Fruit fly (Drosophila melanogaster) whole organism, embryonic: Measurements from ENCODE around the gene Rabex-5.

Source experiments
- CG15269 ChIP-seq: fragments of 200-800 bp; sonication (Bioruptor generic); optimal IDR thresholded peaks from 2 replicates; lab custom pipeline; 2018; ENCODE audit warnings: missing biosample characterization, mild to moderate bottlenecking, missing genetic modification characterization, moderate library complexity
- CG7928 ChIP-seq: fragments of 200-800 bp; sonication (Bioruptor generic); optimal IDR thresholded peaks from 2 replicates; lab custom pipeline; 2017; ENCODE audit warnings: missing biosample characterization, mild to moderate bottlenecking, missing genetic modification characterization
- CG8765 ChIP-seq: fragments of 200-800 bp; sonication (Bioruptor generic); IDR thresholded peaks from 2 replicates; pipeline ENCODE4 v1.3.6; 2022; ENCODE audit warnings: missing biosample characterization, missing genetic modification characterization
- Dip2 ChIP-seq: fragments of 200-800 bp; sonication (Bioruptor generic); IDR thresholded peaks from 2 replicates; pipeline ENCODE4 v1.3.6; 2022; ENCODE audit warnings: missing biosample characterization, missing genetic modification characterization
- Doc2 ChIP-seq: fragments of 200-800 bp; sonication (Bioruptor generic); IDR thresholded peaks from 2 replicates; pipeline ENCODE4 v1.3.6; 2022; ENCODE audit warnings: missing biosample characterization, missing genetic modification characterization
- HmgZ ChIP-seq: fragments of 200-800 bp; sonication (Bioruptor generic); optimal IDR thresholded peaks from 2 replicates; lab custom pipeline; 2018; ENCODE audit warnings: missing biosample characterization, mild to moderate bottlenecking, missing genetic modification characterization
- Jarid2 ChIP-seq: fragments of 200-800 bp; sonication (Bioruptor generic); optimal IDR thresholded peaks from 3 replicates; lab custom pipeline; 2017; ENCODE audit warnings: mild to moderate bottlenecking, missing biosample characterization, missing genetic modification reagents, missing genetic modification characterization
- Pdp1 ChIP-seq, 2 experiments: fragments of 200-800 bp; sonication (Bioruptor generic); optimal IDR thresholded peaks; 3 replicates each; lab custom pipeline; 2016; ENCODE audit warnings: missing biosample characterization in 2 of 2, missing genetic modification characterization in 2 of 2, mild to moderate bottlenecking in 1 of 2, moderate library complexity in 1 of 2
- Ssrp ChIP-seq: fragments of 200-800 bp; sonication (Bioruptor generic); optimal IDR thresholded peaks from 2 replicates; lab custom pipeline; 2018; ENCODE audit warnings: missing biosample characterization, mild to moderate bottlenecking, missing genetic modification characterization, moderate library complexity
- al ChIP-seq: fragments of 200-800 bp; sonication (Bioruptor generic); IDR thresholded peaks from 2 replicates; pipeline ENCODE4 v1.3.6; 2022; ENCODE audit warnings: missing biosample characterization, missing genetic modification characterization
- az2 ChIP-seq: fragments of 200-800 bp; sonication (Bioruptor generic); optimal IDR thresholded peaks from 3 replicates; lab custom pipeline; 2016; ENCODE audit warnings: missing biosample characterization, missing genetic modification characterization
- maf-S ChIP-seq: fragments of 200-800 bp; sonication (Bioruptor generic); optimal IDR thresholded peaks from 2 replicates; lab custom pipeline; 2016; ENCODE audit warnings: missing biosample characterization, missing genetic modification characterization
- vnd ChIP-seq: fragments of 200-800 bp; sonication (Bioruptor generic); IDR thresholded peaks from 3 replicates; pipeline ENCODE4 v1.3.6; 2022; ENCODE audit warnings: missing biosample characterization, missing genetic modification characterization; ENCODE audit not compliant: partially characterized antibody
- zen2 ChIP-seq: fragments of 200-800 bp; sonication (Bioruptor generic); IDR thresholded peaks from 3 replicates; pipeline ENCODE4 v1.3.6; 2022; ENCODE audit warnings: missing biosample characterization, missing genetic modification characterization; ENCODE audit not compliant: partially characterized antibody

dm6 chr3L:1258547-1258946 is 37.2 kb upstream of the Rabex-5 start:
- TF ChIP-seq vnd: no peak
- TF ChIP-seq az2 (GFP tag; lab: Kevin White, UChicago): no peak
- TF ChIP-seq maf-S (GFP tag; lab: Kevin White, UChicago): no peak
- TF ChIP-seq CG8765 (GFP tag; lab: Robert Waterston, UW): no peak
- no peak for TF ChIP-seq Doc2 (GFP tag; lab: Robert Waterston, UW)
- TF ChIP-seq Ssrp (tag; lab: Kevin White, UChicago): no peak
- TF ChIP-seq Pdp1 (GFP tag; optimal IDR thresholded peaks at IDR 0.05; lab: Kevin White, UChicago): no peak
- TF ChIP-seq Jarid2 (GFP tag; lab: Kevin White, UChicago): no peak
- TF ChIP-seq al (GFP tag; lab: Robert Waterston, UW): no peak
- peak; percentile 69 for TF ChIP-seq CG15269
- TF ChIP-seq HmgZ: no peak
- no peak for TF ChIP-seq zen2
- no peak for TF ChIP-seq CG7928 (GFP tag; lab: Kevin White, UChicago)
- no peak for TF ChIP-seq Dip2 (GFP tag; lab: Robert Waterston, UW)
